Fruit fly (Drosophila melanogaster) whole organism: ENCODE results near the gene His3.3B.

Experiments
- CG8478 ChIP-seq: fragments of >200 bp; optimal IDR thresholded peaks from 2 replicates; lab custom pipeline; 2018; ENCODE audit warnings: inconsistent platforms
- Dll ChIP-seq: fragments of >200 bp; optimal IDR thresholded peaks from 2 replicates; lab custom pipeline; 2017
- EcR ChIP-seq, 2 experiments: fragments of >200 bp; optimal IDR thresholded peaks; 2 replicates each; lab custom pipeline; 2017; ENCODE audit warnings: missing biosample characterization in 2 of 2, missing genetic modification characterization in 2 of 2, missing genetic modification reagents in 2 of 2
- pan ChIP-seq: fragments of >200 bp; optimal IDR thresholded peaks from 2 replicates; lab custom pipeline; 2017
- psq ChIP-seq: fragments of >200 bp; optimal IDR thresholded peaks from 2 replicates; lab custom pipeline; 2017
- usp ChIP-seq: fragments of >200 bp; optimal IDR thresholded peaks from 2 replicates; lab custom pipeline; 2017; ENCODE audit warnings: missing biosample characterization, missing genetic modification characterization, mixed read lengths

DNA sequence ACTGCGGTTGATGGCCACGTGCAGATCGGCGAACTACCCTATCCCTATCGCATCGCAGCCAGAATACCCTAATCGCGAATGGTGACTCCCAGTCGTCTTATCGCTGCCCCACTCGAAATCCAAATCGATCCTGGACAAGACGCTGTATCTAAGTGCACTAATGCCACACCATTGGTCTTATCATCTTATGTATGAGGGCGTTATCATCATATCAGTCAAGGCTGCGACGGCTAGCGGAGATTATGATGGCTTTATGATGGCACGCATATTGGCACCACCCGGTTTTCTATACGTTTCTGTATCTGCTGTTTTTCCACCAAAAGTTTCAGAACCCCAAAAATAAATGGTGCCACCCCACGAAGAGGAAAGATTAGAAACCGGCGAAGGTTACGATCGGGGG is 43.8 kb upstream of the His3.3B start:
- TF ChIP-seq usp (GFP tag; lab: Kevin White, UChicago): no peak
- no peak for TF ChIP-seq Dll (lab: Kevin White, UChicago)
- no peak for TF ChIP-seq psq
- TF ChIP-seq pan (lab: Kevin White, UChicago): no peak
- no peak for TF ChIP-seq CG8478
- TF ChIP-seq EcR (GFP tag; optimal IDR thresholded peaks at IDR 0.05; lab: Kevin White, UChicago): no peak
